Fruit fly (Drosophila melanogaster) whole organism, pupa: ENCODE data around the gene sowah.
A peak's percentile ranks its signal among the peaks of the same experiment; 100 is the strongest.

ENCODE experiments used
- CG10348 ChIP-seq: fragments of 200-800 bp; sonication (Bioruptor generic); IDR thresholded peaks from 2 replicates; pipeline ENCODE4 v1.3.6; 2022; ENCODE audit warnings: missing biosample characterization, missing genetic modification characterization
- CG12605 ChIP-seq: fragments of 200-800 bp; sonication (Bioruptor generic); IDR thresholded peaks from 2 replicates; pipeline ENCODE4 v1.3.6; 2022; ENCODE audit warnings: missing biosample characterization, missing genetic modification characterization
- CG13204 ChIP-seq: fragments of 200-800 bp; sonication (Bioruptor generic); optimal IDR thresholded peaks from 2 replicates; lab custom pipeline; 2018; ENCODE audit warnings: missing biosample characterization, mild to moderate bottlenecking, missing genetic modification characterization, moderate library complexity
- CG14655 ChIP-seq: fragments of 200-800 bp; sonication (Bioruptor generic); optimal IDR thresholded peaks from 3 replicates; lab custom pipeline; 2017; ENCODE audit warnings: mild to moderate bottlenecking, missing biosample characterization, missing genetic modification reagents, missing genetic modification characterization
- CG15710 ChIP-seq: fragments of 200-800 bp; sonication (Bioruptor generic); optimal IDR thresholded peaks from 2 replicates; lab custom pipeline; 2018; ENCODE audit warnings: missing biosample characterization, mild to moderate bottlenecking, missing genetic modification characterization, moderate library complexity
- CG17806 ChIP-seq: fragments of 200-800 bp; sonication (Bioruptor generic); optimal IDR thresholded peaks from 2 replicates; lab custom pipeline; 2018; ENCODE audit warnings: missing biosample characterization, mild to moderate bottlenecking, missing genetic modification characterization, moderate library complexity
- CG32121 ChIP-seq: fragments of 200-800 bp; sonication (Bioruptor generic); IDR thresholded peaks from 2 replicates; pipeline ENCODE4 v1.3.6; 2022; ENCODE audit warnings: missing biosample characterization, missing genetic modification characterization
- CG34367 ChIP-seq: fragments of 200-800 bp; sonication (Bioruptor generic); optimal IDR thresholded peaks from 2 replicates; lab custom pipeline; 2018; ENCODE audit warnings: missing biosample characterization, mild to moderate bottlenecking, missing genetic modification characterization
- CG4496 ChIP-seq: fragments of 200-800 bp; sonication (Bioruptor generic); IDR thresholded peaks from 3 replicates; pipeline ENCODE4 v1.3.6; 2022; ENCODE audit warnings: missing biosample characterization, missing genetic modification characterization
- CG8159 ChIP-seq: fragments of 200-800 bp; sonication (Bioruptor generic); optimal IDR thresholded peaks from 3 replicates; lab custom pipeline; 2018; ENCODE audit warnings: missing biosample characterization, mild to moderate bottlenecking, missing genetic modification characterization, moderate library complexity
- CG8301 ChIP-seq: fragments of 200-800 bp; sonication (Bioruptor generic); optimal IDR thresholded peaks from 2 replicates; lab custom pipeline; 2018; ENCODE audit warnings: missing biosample characterization, mild to moderate bottlenecking, missing genetic modification characterization
- CG9948 ChIP-seq: fragments of 200-800 bp; sonication (Bioruptor generic); optimal IDR thresholded peaks from 2 replicates; lab custom pipeline; 2018; ENCODE audit warnings: missing biosample characterization, mild to moderate bottlenecking, missing genetic modification characterization, moderate library complexity
- D1 ChIP-seq: fragments of 200-800 bp; sonication (Bioruptor generic); optimal IDR thresholded peaks from 2 replicates; lab custom pipeline; 2018; ENCODE audit warnings: missing biosample characterization, mild to moderate bottlenecking, missing genetic modification characterization, moderate library complexity
- EcR ChIP-seq: fragments of 200-800 bp; sonication (Bioruptor generic); optimal IDR thresholded peaks from 3 replicates; lab custom pipeline; 2019; ENCODE audit warnings: missing biosample characterization, missing genetic modification characterization, mild to moderate bottlenecking, moderate library complexity, missing genetic modification reagents
- Ets98B ChIP-seq: fragments of 200-800 bp; sonication (Bioruptor generic); IDR thresholded peaks from 2 replicates; pipeline ENCODE4 v1.3.6; 2022; ENCODE audit warnings: missing biosample characterization, missing genetic modification characterization
- Pif1A ChIP-seq: fragments of 200-800 bp; sonication (Bioruptor generic); optimal IDR thresholded peaks from 3 replicates; lab custom pipeline; 2016; ENCODE audit warnings: missing biosample characterization, missing genetic modification characterization
- Pif1B ChIP-seq: fragments of 200-800 bp; sonication (Bioruptor generic); optimal IDR thresholded peaks from 3 replicates; lab custom pipeline; 2016; ENCODE audit warnings: missing biosample characterization, missing genetic modification characterization
- Snoo ChIP-seq: fragments of 200-800 bp; sonication (Bioruptor generic); optimal IDR thresholded peaks from 3 replicates; lab custom pipeline; 2017; ENCODE audit warnings: missing biosample characterization, mild to moderate bottlenecking, missing genetic modification characterization, inconsistent platforms
- fd96Ca ChIP-seq: fragments of 200-800 bp; sonication (Bioruptor generic); IDR thresholded peaks from 3 replicates; pipeline ENCODE4 v1.3.6; 2022; ENCODE audit warnings: missing biosample characterization, missing genetic modification characterization
- gl ChIP-seq: fragments of 200-800 bp; sonication (Bioruptor generic); optimal IDR thresholded peaks from 2 replicates; lab custom pipeline; 2018; ENCODE audit warnings: missing biosample characterization, mild to moderate bottlenecking, missing genetic modification characterization
- rn ChIP-seq: fragments of 200-800 bp; sonication (Bioruptor generic); IDR thresholded peaks from 2 replicates; pipeline ENCODE4 v1.3.6; 2022; ENCODE audit warnings: missing biosample characterization, missing genetic modification characterization

Gene sowah

DNA sequence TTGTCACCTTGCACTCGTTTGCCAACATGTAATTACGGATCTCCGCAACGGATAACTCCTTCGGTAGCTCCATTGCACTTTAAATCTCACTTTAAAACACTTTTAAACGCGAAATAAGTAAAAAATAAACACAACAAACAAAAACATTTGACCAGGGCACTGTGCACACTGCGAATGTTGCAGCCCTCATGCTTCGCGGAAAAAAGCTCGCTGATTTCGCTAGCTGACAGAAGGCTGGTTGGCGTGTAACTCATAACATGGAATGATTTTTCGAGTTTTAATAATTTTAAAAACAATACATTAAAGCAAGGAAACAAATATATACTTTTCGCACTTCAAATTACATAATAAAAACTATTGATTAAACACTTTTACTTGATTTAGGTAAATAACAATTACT is at the start of gene sowah:
sowah (minus strand) TSS at position 177 of the 400 bp plus-strand sequence.
- TF ChIP-seq Pif1A, result peak; percentile 1
- TF ChIP-seq CG10348, result no peak
- peak; percentile 19 for TF ChIP-seq CG34367 (tag; lab: Kevin White, UChicago)
- no peak for TF ChIP-seq CG9948
- no peak for TF ChIP-seq Pif1B (GFP tag; lab: Kevin White, UChicago)
- TF ChIP-seq Snoo (tag; lab: Kevin White, UChicago), result peak; percentile 41
- peak; percentile 8 for TF ChIP-seq CG17806
- peak; percentile 26 for TF ChIP-seq CG14655 (GFP tag; lab: Kevin White, UChicago)
- no peak for TF ChIP-seq CG8301
- no peak for TF ChIP-seq CG4496 (GFP tag; lab: Robert Waterston, UW)
- no peak for TF ChIP-seq rn (GFP tag; lab: Robert Waterston, UW)
- peak; percentile 35 for TF ChIP-seq CG8159 (tag; lab: Kevin White, UChicago)
- TF ChIP-seq CG12605 (GFP tag; lab: Robert Waterston, UW), result no peak
- no peak for TF ChIP-seq CG13204 (GFP tag; lab: Kevin White, UChicago)
- no peak for TF ChIP-seq Ets98B (GFP tag; lab: Robert Waterston, UW)
- peak; percentile 87 for TF ChIP-seq D1 (tag; lab: Kevin White, UChicago)
- no peak; the same call in 2 of the 3 replicates for TF ChIP-seq fd96Ca (GFP tag; lab: Robert Waterston, UW)
- TF ChIP-seq CG32121 (GFP tag; lab: Robert Waterston, UW), result no peak
- peak; percentile 59 for TF ChIP-seq CG15710 (tag; lab: Kevin White, UChicago)
- TF ChIP-seq EcR (GFP tag; lab: Kevin White, UChicago), result no peak
- no peak for TF ChIP-seq gl (tag; lab: Kevin White, UChicago)

DNA sequence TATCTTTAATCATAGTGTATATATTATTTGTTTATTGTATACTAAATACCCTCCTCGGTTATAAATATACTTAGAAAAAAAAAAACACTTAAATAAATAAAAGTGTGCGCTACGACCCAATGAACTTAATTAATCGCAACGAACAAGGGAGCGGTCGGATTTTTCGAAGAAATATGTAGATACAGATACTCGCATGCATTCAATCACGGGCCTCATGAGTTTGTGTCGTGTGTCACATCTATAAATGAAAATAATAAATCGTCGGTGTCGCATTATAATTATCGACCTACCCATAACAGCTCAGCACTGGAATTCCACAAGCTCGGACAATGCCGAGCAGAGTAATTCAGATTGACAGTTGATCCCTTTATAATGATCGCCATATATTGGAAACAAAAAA is 49.5 kb upstream of the sowah start:
- TF ChIP-seq rn (GFP tag; lab: Robert Waterston, UW), result no peak
- TF ChIP-seq CG12605 (GFP tag; lab: Robert Waterston, UW), result no peak
- no peak for TF ChIP-seq CG13204 (GFP tag; lab: Kevin White, UChicago)
- no peak for TF ChIP-seq Ets98B (GFP tag; lab: Robert Waterston, UW)
- TF ChIP-seq Snoo (tag; lab: Kevin White, UChicago), result no peak

DNA sequence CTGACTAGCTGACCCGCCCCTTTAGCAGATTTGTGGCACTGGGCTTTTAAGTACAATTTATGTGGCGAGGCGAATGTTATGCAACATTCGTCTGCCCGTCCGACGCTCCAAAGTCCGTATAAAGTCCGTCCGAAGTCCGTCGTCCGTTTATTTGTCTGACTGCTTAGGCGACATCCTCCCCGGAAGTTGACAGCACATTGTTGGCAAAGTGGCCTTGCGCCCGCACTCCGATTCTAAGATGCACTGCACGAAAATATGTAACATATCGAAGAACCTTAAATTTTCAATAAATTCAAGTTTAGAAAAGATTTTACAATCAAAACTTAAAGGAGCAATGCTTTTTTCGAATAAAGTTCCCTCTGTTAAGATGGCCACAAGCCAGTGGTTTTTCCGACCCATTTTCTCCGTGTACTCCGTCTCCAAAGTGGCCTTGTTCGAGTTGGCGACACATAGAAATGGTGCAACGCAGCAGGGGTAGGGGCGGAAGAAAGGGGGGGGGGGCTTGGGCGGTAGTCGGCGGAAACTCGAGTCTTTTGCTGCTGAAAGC is 46.6 kb upstream of the sowah start:
- TF ChIP-seq CG14655 (GFP tag; lab: Kevin White, UChicago) (peak; percentile 15), rn (GFP tag; lab: Robert Waterston, UW) (no peak)

DNA sequence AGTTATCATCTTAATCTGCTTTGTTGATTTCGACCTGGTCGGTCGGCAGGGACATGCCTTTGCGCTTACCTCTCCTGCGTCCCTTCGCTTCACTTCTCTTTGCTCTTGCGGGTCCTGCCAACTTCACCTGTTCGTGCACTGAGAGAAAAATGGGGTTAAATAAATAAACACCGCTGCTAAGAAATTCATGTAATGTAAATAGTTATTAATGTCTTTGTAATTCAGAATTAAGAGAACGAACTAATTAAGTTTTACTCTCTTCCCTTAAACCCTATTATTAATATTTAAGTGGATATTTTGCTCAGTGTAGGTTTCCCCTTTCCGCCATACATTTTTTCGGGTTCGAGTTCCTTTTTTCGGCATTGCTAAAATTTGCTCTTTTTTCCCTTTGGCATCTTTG is 44.1 kb upstream of the sowah start:
- TF ChIP-seq CG15710 (tag; lab: Kevin White, UChicago), result peak; percentile 8
- TF ChIP-seq CG8159 (tag; lab: Kevin White, UChicago), result peak; percentile 26
- no peak for TF ChIP-seq CG17806
- TF ChIP-seq CG9948, result no peak
- TF ChIP-seq Pif1A, result no peak
- no peak for TF ChIP-seq CG34367 (tag; lab: Kevin White, UChicago)
- TF ChIP-seq CG32121 (GFP tag; lab: Robert Waterston, UW), result no peak
- TF ChIP-seq Snoo (tag; lab: Kevin White, UChicago), result peak; percentile 29

DNA sequence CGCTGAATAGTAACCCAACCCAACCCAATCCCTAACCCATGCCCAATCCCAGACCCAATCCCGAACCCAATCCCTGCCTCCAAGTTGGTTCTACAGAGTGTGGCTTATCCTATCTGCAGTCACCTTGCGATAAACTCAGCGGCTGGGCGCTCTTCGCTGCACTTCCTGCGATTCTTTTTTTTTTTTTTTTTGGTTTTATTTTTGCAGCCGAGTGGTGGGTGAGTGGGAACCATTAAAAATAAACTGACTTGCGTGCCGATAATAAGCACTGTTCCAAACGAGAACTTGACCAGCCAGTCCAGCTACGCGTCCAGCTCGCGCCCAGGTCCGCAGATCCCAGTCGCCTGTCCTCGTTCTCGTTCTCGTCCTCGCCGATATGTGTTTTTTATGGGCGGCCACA is 42.7 kb upstream of the sowah start:
- TF ChIP-seq EcR (GFP tag; lab: Kevin White, UChicago), result no peak
- TF ChIP-seq CG8301, result no peak
- TF ChIP-seq CG12605 (GFP tag; lab: Robert Waterston, UW), result no peak
- no peak for TF ChIP-seq Ets98B (GFP tag; lab: Robert Waterston, UW)
- TF ChIP-seq CG34367 (tag; lab: Kevin White, UChicago), result peak; percentile 38
- peak; percentile 48 for TF ChIP-seq CG15710 (tag; lab: Kevin White, UChicago)
- peak; percentile 24 for TF ChIP-seq CG8159 (tag; lab: Kevin White, UChicago)
- peak; percentile 61 for TF ChIP-seq CG13204 (GFP tag; lab: Kevin White, UChicago)
- peak; percentile 21 for TF ChIP-seq Pif1A
- no peak for TF ChIP-seq CG32121 (GFP tag; lab: Robert Waterston, UW)
- TF ChIP-seq D1 (tag; lab: Kevin White, UChicago), result no peak
- peak; percentile 38 for TF ChIP-seq gl (tag; lab: Kevin White, UChicago)
- no peak for TF ChIP-seq fd96Ca (GFP tag; lab: Robert Waterston, UW)
- no peak for TF ChIP-seq CG4496 (GFP tag; lab: Robert Waterston, UW)

DNA sequence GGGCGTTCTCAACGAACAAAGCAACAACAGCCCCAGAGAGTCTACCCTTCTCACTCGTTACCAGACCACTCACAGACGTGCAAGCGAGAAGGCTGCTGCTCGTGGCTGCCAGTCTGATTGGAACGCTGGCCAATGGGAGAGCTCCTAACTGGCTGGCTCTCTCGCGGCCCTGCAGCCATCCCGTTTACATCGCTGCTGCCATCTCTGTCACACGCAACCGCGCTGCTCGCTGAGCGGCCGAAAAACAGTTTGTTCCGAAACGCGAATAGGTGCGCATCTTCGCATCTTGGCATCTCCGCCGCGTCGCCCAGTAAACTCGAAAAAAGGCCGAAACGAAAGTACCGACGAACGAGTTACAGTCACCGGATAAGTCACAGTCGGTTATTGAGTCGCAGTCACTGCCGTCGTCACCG is 37.1 kb upstream of the sowah start, which contains the start of gene caup:
caup (plus strand) TSS at position 245 of the 413 bp plus-strand sequence.
- no peak for TF ChIP-seq Pif1B (GFP tag; lab: Kevin White, UChicago)
- peak; percentile 52 for TF ChIP-seq CG13204 (GFP tag; lab: Kevin White, UChicago)
- peak; percentile 9 for TF ChIP-seq gl (tag; lab: Kevin White, UChicago)

DNA sequence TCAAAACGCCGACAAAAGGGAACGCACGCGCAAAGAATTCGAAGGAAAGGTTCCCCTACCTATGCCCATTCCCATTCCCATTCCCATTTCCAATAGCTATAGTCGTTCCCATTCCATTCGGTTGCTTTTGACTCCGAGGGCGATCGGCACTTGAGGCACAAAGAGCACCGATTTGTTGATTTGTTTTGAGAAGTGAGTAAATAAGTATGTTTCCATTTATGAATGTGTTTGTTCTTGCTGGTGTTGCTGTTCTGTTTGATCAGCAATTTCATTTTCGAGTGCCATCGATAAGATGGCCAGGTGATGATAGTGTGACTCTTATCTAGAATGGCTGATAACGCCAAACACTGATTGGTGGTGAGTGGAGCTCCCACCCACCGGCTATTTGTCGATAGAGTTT is 34.0 kb upstream of the sowah start:
- TF ChIP-seq fd96Ca (GFP tag; lab: Robert Waterston, UW) (no peak), Pif1B (GFP tag; lab: Kevin White, UChicago) (no peak), CG17806 (no peak), Ets98B (GFP tag; lab: Robert Waterston, UW) (no peak)
